Fruit fly (Drosophila melanogaster): ENCODE measurements around the gene drm.

DNA sequence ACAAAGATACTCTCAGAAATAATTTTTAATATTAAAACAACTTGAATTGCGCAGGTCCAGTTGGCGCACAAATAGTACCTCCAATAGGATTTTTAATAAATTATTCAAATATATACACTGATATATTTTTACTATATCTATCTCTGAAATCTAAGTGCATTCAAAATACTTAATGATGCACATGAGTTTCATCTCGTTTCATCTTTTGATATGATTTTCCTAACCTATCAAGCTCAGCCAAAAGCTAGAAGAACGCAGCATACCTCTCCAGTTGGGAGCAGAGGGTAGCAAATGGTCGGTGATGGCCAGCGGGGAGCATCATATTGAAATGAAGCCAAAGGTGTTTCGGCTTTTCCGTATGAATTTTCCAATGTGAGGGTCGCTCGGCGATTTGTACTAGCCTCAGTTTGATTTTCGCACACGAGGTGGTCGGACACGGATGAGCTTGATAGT, 14.3 kb upstream of the drm start, which contains the start of gene CG8852:
- TF ChIP-seq Hr78 (GFP tag; optimal IDR thresholded peaks at IDR 0.05) (no peak), sv (GFP tag; optimal IDR thresholded peaks at IDR 0.05) (no peak), ey (GFP tag; optimal IDR thresholded peaks at IDR 0.05) (no peak), psq (GFP tag; optimal IDR thresholded peaks at IDR 0.05) (no peak), Rel (GFP tag; optimal IDR thresholded peaks at IDR 0.05) (no peak), Rel (tag; optimal IDR thresholded peaks at IDR 0.05) (no peak)
